Worm (Caenorhabditis elegans): ENCODE results near the gene madf-4.

The madf-4 gene

ce11 chrV:9962394-9962793, at the start of gene madf-4:
madf-4 (minus strand) TSS chrV:9962494.
- no peak for TF ChIP-seq Y22D7AL.16 (tag; optimal IDR thresholded peaks at IDR 0.05)
- no peak for TF ChIP-seq ahr-1 (tag; optimal IDR thresholded peaks at IDR 0.05)
- TF ChIP-seq che-1 (tag; optimal IDR thresholded peaks at IDR 0.05) = no peak
- no peak for TF ChIP-seq dmd-4 (tag; optimal IDR thresholded peaks at IDR 0.05; ENCODE audit: borderline replicate concordance)
- TF ChIP-seq nhr-11 (tag; optimal IDR thresholded peaks at IDR 0.05) = no peak
- TF ChIP-seq ceh-9 (tag; optimal IDR thresholded peaks at IDR 0.05) = no peak
- no peak for TF ChIP-seq ref-2 (tag; optimal IDR thresholded peaks at IDR 0.05)
- no peak for TF ChIP-seq lim-6 (tag; optimal IDR thresholded peaks at IDR 0.05)
- no peak for TF ChIP-seq pros-1 (tag; optimal IDR thresholded peaks at IDR 0.05)
- no peak for TF ChIP-seq ceh-19 (GFP tag; optimal IDR thresholded peaks at IDR 0.05)
- no peak for TF ChIP-seq ets-4 (tag; optimal IDR thresholded peaks at IDR 0.05)

- no peak for TF ChIP-seq hlh-8 (tag; optimal IDR thresholded peaks at IDR 0.05)
- TF ChIP-seq ceh-14 (tag; optimal IDR thresholded peaks at IDR 0.05) = no peak
- TF ChIP-seq nfya-1 (tag; optimal IDR thresholded peaks at IDR 0.05) = no peak
- TF ChIP-seq pha-2 (tag; optimal IDR thresholded peaks at IDR 0.05) = no peak
- TF ChIP-seq hlh-15 (tag; optimal IDR thresholded peaks at IDR 0.05) = no peak
- no peak for TF ChIP-seq pros-1 (tag; optimal IDR thresholded peaks at IDR 0.05)
- TF ChIP-seq zip-5 (tag; optimal IDR thresholded peaks at IDR 0.05) = no peak
- TF ChIP-seq ztf-16 (tag; optimal IDR thresholded peaks at IDR 0.05) = no peak
- no peak for TF ChIP-seq ref-2 (tag; optimal IDR thresholded peaks at IDR 0.05)
- TF ChIP-seq lin-11 (tag; optimal IDR thresholded peaks at IDR 0.05) = no peak
- no peak for TF ChIP-seq tbx-7 (tag; optimal IDR thresholded peaks at IDR 0.05)
- TF ChIP-seq fax-1 (tag; optimal IDR thresholded peaks at IDR 0.05) = no peak
- no peak for TF ChIP-seq unc-86 (tag; optimal IDR thresholded peaks at IDR 0.05)
- TF ChIP-seq Y22D7AL.16 (tag; optimal IDR thresholded peaks at IDR 0.05) = no peak
- no peak for TF ChIP-seq F13H6.1 (tag; optimal IDR thresholded peaks at IDR 0.05)
- TF ChIP-seq sox-4 (tag; optimal IDR thresholded peaks at IDR 0.05) = no peak
These were observed 49.3 kb upstream of the madf-4 start, which contains the start of gene lea-1 for ce11 chrV:10011623-10012022. lea-1 (plus strand) TSS chrV:10011923.

ce11 chrV:10007484-10007883, 45.2 kb upstream of the madf-4 start:
- no peak for TF ChIP-seq Y22D7AL.16 (tag; optimal IDR thresholded peaks at IDR 0.05)
- TF ChIP-seq pax-1 (tag; optimal IDR thresholded peaks at IDR 0.05) = no peak
- no peak for TF ChIP-seq ceh-14 (tag; optimal IDR thresholded peaks at IDR 0.05)
- TF ChIP-seq pqm-1 (tag; optimal IDR thresholded peaks at IDR 0.05) = no peak

- TF ChIP-seq ceh-2 (tag; optimal IDR thresholded peaks at IDR 0.05) (no peak), dve-1 (tag; optimal IDR thresholded peaks at IDR 0.05) (no peak), hlh-8 (tag; optimal IDR thresholded peaks at IDR 0.05) (no peak), fkh-6 (tag; optimal IDR thresholded peaks at IDR 0.05) (no peak), pqm-1 (tag; optimal IDR thresholded peaks at IDR 0.05) (no peak), pax-1 (tag; optimal IDR thresholded peaks at IDR 0.05) (no peak), ceh-45 (GFP tag; IDR thresholded peaks at IDR 0.05) (no peak), unc-86 (tag; optimal IDR thresholded peaks at IDR 0.05) (no peak), ets-4 (tag; optimal IDR thresholded peaks at IDR 0.05) (no peak), hlh-30 (tag; optimal IDR thresholded peaks at IDR 0.05; ENCODE audit: insufficient read depth) (no peak), ahr-1 (tag; optimal IDR thresholded peaks at IDR 0.05) (no peak), pag-3 (tag; optimal IDR thresholded peaks at IDR 0.05; ENCODE audit: borderline replicate concordance) (no peak), sox-2 (GFP tag; IDR thresholded peaks at IDR 0.05) (no peak), ceh-22 (tag; optimal IDR thresholded peaks at IDR 0.05) (no peak), unc-3 (GFP tag; conservative IDR thresholded peaks at IDR 0.05) (no peak), unc-3 (tag; optimal IDR thresholded peaks at IDR 0.05) (no peak), ceh-18 (tag; optimal IDR thresholded peaks at IDR 0.05) (no peak), ref-2 (tag; optimal IDR thresholded peaks at IDR 0.05) (no peak)
These were observed 44.1 kb upstream of the madf-4 start for ce11 chrV:10006374-10006773.
